Fruit fly (Drosophila melanogaster): ENCODE data around the gene CG12104.

The CG12104 gene

DNA sequence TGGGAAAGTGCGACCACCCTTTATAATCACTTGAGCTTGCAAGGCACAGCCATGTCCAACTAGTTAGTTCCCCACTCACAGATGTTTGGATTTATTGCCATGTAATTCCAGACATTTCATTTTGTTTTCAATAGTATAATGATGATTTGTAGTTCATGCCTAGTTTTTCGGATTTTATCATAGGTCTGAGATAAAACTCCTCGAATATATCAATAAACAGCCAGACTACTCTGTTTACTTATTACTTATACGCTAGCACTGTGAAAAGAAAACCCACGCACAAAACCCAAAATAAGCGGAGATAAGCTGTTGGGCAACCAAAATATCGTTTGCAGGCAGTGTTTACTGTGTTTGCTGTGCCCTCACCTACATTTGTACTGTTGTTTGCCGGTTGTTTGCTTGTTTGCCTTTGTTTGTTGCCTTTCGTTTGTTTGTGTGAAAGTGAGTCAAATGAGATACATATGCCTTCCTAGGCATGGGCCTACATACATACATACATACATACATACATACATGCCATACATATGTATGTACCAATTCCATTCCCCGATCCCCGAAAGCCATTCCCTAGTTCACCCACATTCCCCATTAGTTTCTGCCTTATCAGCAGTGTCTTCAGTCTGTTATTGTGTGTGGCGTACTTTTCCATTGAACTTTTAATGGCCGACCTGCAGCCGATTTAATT is 23.2 kb downstream of the CG12104 start (continued):
- peak; percentile 26 for TF ChIP-seq her (GFP tag; optimal IDR thresholded peaks at IDR 0.05)
- TF ChIP-seq bbx (GFP tag; IDR thresholded peaks at IDR 0.05; ENCODE audit: partially characterized antibody): no peak
- TF ChIP-seq CG13775 (GFP tag; optimal IDR thresholded peaks at IDR 0.05): peak; percentile 49
- TF ChIP-seq ems (GFP tag; optimal IDR thresholded peaks at IDR 0.05): peak; percentile 22
- 0 out of 3 replicates have a peak, but pooled peaks have one; percentile 49 for TF ChIP-seq CG3726 (GFP tag; IDR thresholded peaks at IDR 0.05)
- TF ChIP-seq CG5180 (GFP tag; optimal IDR thresholded peaks at IDR 0.05): peak; percentile 74
- TF ChIP-seq CG3995 (GFP tag; optimal IDR thresholded peaks at IDR 0.05): peak; percentile 42
- peak; percentile 68 for TF ChIP-seq Antp (GFP tag; optimal IDR thresholded peaks at IDR 0.05)
- 0 out of 2 replicates have a peak, but pooled peaks have one; percentile 4 for TF ChIP-seq Ada2b (GFP tag; IDR thresholded peaks at IDR 0.05)
- peak; percentile 37 for TF ChIP-seq repo (GFP tag; optimal IDR thresholded peaks at IDR 0.05)
- TF ChIP-seq hkb (optimal IDR thresholded peaks at IDR 0.05): no peak
- peak; percentile 65 for TF ChIP-seq hkb (GFP tag; IDR thresholded peaks at IDR 0.05)
- TF ChIP-seq amos (GFP tag; IDR thresholded peaks at IDR 0.05; ENCODE audit: partially characterized antibody): no peak
- TF ChIP-seq CG10654 (GFP tag; optimal IDR thresholded peaks at IDR 0.05): peak; percentile 73
- peak; percentile 64 for TF ChIP-seq crc (GFP tag; optimal IDR thresholded peaks at IDR 0.05)
- peak; percentile 52 for TF ChIP-seq Atf-2 (GFP tag; optimal IDR thresholded peaks at IDR 0.05)
- peak; percentile 93 for TF ChIP-seq CG6813 (GFP tag; optimal IDR thresholded peaks at IDR 0.05)
- peak; percentile 29 for TF ChIP-seq Hey (tag; optimal IDR thresholded peaks at IDR 0.05)
- peak in 1 of 2 experiments; percentile 32 for TF ChIP-seq Eip74EF (GFP tag; optimal IDR thresholded peaks at IDR 0.05)
- TF ChIP-seq CkIIα-i1 (GFP tag; IDR thresholded peaks at IDR 0.05): no peak
- TF ChIP-seq CG12769 (tag; optimal IDR thresholded peaks at IDR 0.05): peak; percentile 50
- peak; percentile 19 for TF ChIP-seq CG10366 (GFP tag; IDR thresholded peaks at IDR 0.05)
- no peak for TF ChIP-seq CG1647 (GFP tag; optimal IDR thresholded peaks at IDR 0.05)
- TF ChIP-seq wdn (GFP tag; IDR thresholded peaks at IDR 0.05): peak; percentile 38; the same call in 1 of the 2 replicates
- peak; percentile 39; the same call in 1 of the 2 replicates for TF ChIP-seq sob (GFP tag; IDR thresholded peaks at IDR 0.05)
- peak; percentile 76 for TF ChIP-seq CG8388 (GFP tag; optimal IDR thresholded peaks at IDR 0.05)
- no peak for TF ChIP-seq lov (optimal IDR thresholded peaks at IDR 0.05)
- TF ChIP-seq lov (GFP tag; IDR thresholded peaks at IDR 0.05): peak; percentile 86; the same call in 2 of the 3 replicates
- TF ChIP-seq Mrtf (GFP tag; IDR thresholded peaks at IDR 0.05): no peak
- peak; percentile 83 for TF ChIP-seq zen (tag; optimal IDR thresholded peaks at IDR 0.05)
- no peak for TF ChIP-seq CG9215 (GFP tag; IDR thresholded peaks at IDR 0.05)
- peak; percentile 97 for TF ChIP-seq kni (GFP tag; optimal IDR thresholded peaks at IDR 0.05)
- peak; percentile 81 for TF ChIP-seq CG1603 (tag; optimal IDR thresholded peaks at IDR 0.05)
- no peak for TF ChIP-seq dimm (GFP tag; IDR thresholded peaks at IDR 0.05)
- peak; percentile 19 for TF ChIP-seq p53 (GFP tag; optimal IDR thresholded peaks at IDR 0.05)
- TF ChIP-seq pfk (GFP tag; optimal IDR thresholded peaks at IDR 0.05): peak; percentile 48
- TF ChIP-seq dmrt99B (tag; optimal IDR thresholded peaks at IDR 0.05): peak; percentile 82
- no peak for TF ChIP-seq inv (GFP tag; IDR thresholded peaks at IDR 0.05; ENCODE audit: partially characterized antibody)
- TF ChIP-seq jumu (GFP tag; optimal IDR thresholded peaks at IDR 0.05): peak; percentile 18
- peak; percentile 47 for TF ChIP-seq NfI (GFP tag; optimal IDR thresholded peaks at IDR 0.05)
- TF ChIP-seq CG7839 (tag; optimal IDR thresholded peaks at IDR 0.05): peak; percentile 76
- TF ChIP-seq fd96Cb (tag; optimal IDR thresholded peaks at IDR 0.05): peak; percentile 44
- peak; percentile 66 for TF ChIP-seq stc (GFP tag; IDR thresholded peaks at IDR 0.05)
- peak; percentile 8 for TF ChIP-seq en (GFP tag; optimal IDR thresholded peaks at IDR 0.05)
- peak; percentile 74 for TF ChIP-seq CG13424 (tag; optimal IDR thresholded peaks at IDR 0.05)
- peak; percentile 72 for TF ChIP-seq CG8089 (GFP tag; optimal IDR thresholded peaks at IDR 0.05)
- no peak for TF ChIP-seq aop (GFP tag; IDR thresholded peaks at IDR 0.05)
- TF ChIP-seq btn (GFP tag; optimal IDR thresholded peaks at IDR 0.05): peak; percentile 60
- peak; percentile 71 for TF ChIP-seq Spps (tag; optimal IDR thresholded peaks at IDR 0.05)
